Worm (Caenorhabditis elegans): ENCODE measurements around the gene fbxa-141.

fbxa-141 gene

DNA sequence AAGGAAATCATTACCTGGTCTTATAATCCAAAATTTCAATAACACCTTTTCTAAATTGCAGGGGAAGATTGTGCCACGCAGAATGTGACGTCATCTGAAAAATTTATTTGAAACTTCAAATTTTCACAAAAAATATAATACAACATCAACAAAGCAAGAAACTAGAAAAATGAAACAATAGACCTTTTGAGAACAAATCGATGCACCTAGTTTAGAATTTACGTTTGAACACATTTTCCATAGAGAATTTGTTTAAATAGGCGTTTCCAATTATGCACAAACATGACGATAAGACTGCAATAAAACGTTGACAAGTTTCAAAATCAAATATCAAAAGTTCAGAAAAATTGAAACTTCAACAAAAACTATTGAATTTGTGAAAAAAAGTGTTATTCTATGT is at the start of gene fbxa-141:
Gene fbxa-141 (minus strand): TSS at position 101 of the 400 bp plus-strand sequence.
- TF ChIP-seq pha-4 (tag; optimal IDR thresholded peaks at IDR 0.05) (no peak), F13H6.1 (tag; optimal IDR thresholded peaks at IDR 0.05) (no peak)

DNA sequence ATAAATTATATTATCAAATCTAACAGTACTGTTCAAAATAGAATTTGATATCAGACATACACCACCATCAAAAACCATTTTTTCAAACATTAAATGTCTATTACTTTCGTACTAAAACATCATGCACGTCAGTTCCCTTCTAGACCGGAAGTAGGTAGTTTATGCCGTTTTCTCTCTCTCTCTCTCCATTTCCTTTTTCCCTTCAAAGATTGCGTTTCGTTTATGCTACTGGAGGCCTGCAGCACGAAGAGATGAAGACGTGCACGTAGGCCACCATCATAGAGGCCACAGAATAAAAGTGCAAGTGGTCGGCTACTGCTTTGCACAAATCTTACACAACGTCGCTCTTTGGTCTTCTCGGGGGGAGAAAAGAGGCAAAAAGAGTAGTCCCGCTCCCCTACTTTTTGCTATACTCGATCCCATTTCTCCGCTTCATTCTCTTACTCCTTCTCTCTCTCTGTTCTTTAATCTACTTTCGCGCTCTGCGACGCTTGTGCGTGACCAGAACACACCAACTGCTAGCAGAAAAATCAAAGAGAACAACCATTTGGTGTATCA is 48.8 kb upstream of the fbxa-141 start:
- TF ChIP-seq unc-3 (GFP tag; conservative IDR thresholded peaks at IDR 0.05) (no peak), unc-3 (tag; optimal IDR thresholded peaks at IDR 0.05) (no peak), gmeb-2 (tag; optimal IDR thresholded peaks at IDR 0.05) (no peak), ahr-1 (tag; optimal IDR thresholded peaks at IDR 0.05) (no peak), ztf-16 (tag; optimal IDR thresholded peaks at IDR 0.05) (no peak), pros-1 (tag; optimal IDR thresholded peaks at IDR 0.05) (no peak), ceh-22 (tag; optimal IDR thresholded peaks at IDR 0.05) (no peak), ceh-31 (tag; optimal IDR thresholded peaks at IDR 0.05) (peak; percentile 11), dmd-4 (tag; optimal IDR thresholded peaks at IDR 0.05; ENCODE audit: borderline replicate concordance) (no peak), npax-4 (tag; optimal IDR thresholded peaks at IDR 0.05) (no peak), ceh-19 (GFP tag; optimal IDR thresholded peaks at IDR 0.05) (no peak), lin-11 (tag; optimal IDR thresholded peaks at IDR 0.05) (no peak), tbx-7 (tag; optimal IDR thresholded peaks at IDR 0.05) (no peak), F13H6.1 (tag; optimal IDR thresholded peaks at IDR 0.05) (no peak), ceh-48 (tag; optimal IDR thresholded peaks at IDR 0.05) (no peak), C38D4.7 (GFP tag; optimal IDR thresholded peaks at IDR 0.05) (no peak), sox-4 (tag; optimal IDR thresholded peaks at IDR 0.05) (no peak), ceh-24 (tag; optimal IDR thresholded peaks at IDR 0.05) (no peak), che-1 (tag; optimal IDR thresholded peaks at IDR 0.05) (no peak), ttx-3 (tag; optimal IDR thresholded peaks at IDR 0.05) (no peak), pha-2 (tag; optimal IDR thresholded peaks at IDR 0.05) (no peak), nfya-1 (tag; optimal IDR thresholded peaks at IDR 0.05) (peak; percentile 49), syd-9 (tag; optimal IDR thresholded peaks at IDR 0.05) (no peak), ceh-34 (tag; optimal IDR thresholded peaks at IDR 0.05) (peak; percentile 25), sdc-2 (tag; optimal IDR thresholded peaks at IDR 0.05) (no peak), pag-3 (tag; optimal IDR thresholded peaks at IDR 0.05; ENCODE audit: borderline replicate concordance) (no peak), sox-2 (GFP tag; IDR thresholded peaks at IDR 0.05) (no peak), elt-4 (tag; optimal IDR thresholded peaks at IDR 0.05) (no peak), rnt-1 (tag; optimal IDR thresholded peaks at IDR 0.05) (peak; percentile 2), Y22D7AL.16 (tag; optimal IDR thresholded peaks at IDR 0.05) (no peak), K09A11.1 (tag; optimal IDR thresholded peaks at IDR 0.05; ENCODE audit: insufficient read depth) (no peak), fax-1 (tag; optimal IDR thresholded peaks at IDR 0.05) (no peak), ceh-6 (GFP tag; optimal IDR thresholded peaks at IDR 0.05) (no peak), mec-3 (tag; optimal IDR thresholded peaks at IDR 0.05; ENCODE audit: borderline replicate concordance) (no peak), zip-5 (tag; optimal IDR thresholded peaks at IDR 0.05) (no peak), ama-1 (optimal IDR thresholded peaks at IDR 0.05) (no peak), madf-2 (tag; optimal IDR thresholded peaks at IDR 0.05) (no peak), hlh-13 (GFP tag; optimal IDR thresholded peaks at IDR 0.05) (no peak), ceh-2 (tag; optimal IDR thresholded peaks at IDR 0.05) (no peak), hlh-30 (tag; optimal IDR thresholded peaks at IDR 0.05; ENCODE audit: insufficient read depth) (no peak), fkh-6 (tag; optimal IDR thresholded peaks at IDR 0.05) (no peak), ceh-18 (tag; optimal IDR thresholded peaks at IDR 0.05) (peak; percentile 72), C08G9.2 (tag; optimal IDR thresholded peaks at IDR 0.05) (no peak), odd-2 (tag; optimal IDR thresholded peaks at IDR 0.05) (no peak), fkh-10 (GFP tag; optimal IDR thresholded peaks at IDR 0.05) (no peak), pha-4 (tag; optimal IDR thresholded peaks at IDR 0.05) (no peak), ceh-14 (tag; optimal IDR thresholded peaks at IDR 0.05) (no peak), nhr-232 (tag; optimal IDR thresholded peaks at IDR 0.05) (no peak), K02D7.2 (tag; optimal IDR thresholded peaks at IDR 0.05) (no peak), nhr-11 (tag; optimal IDR thresholded peaks at IDR 0.05) (no peak), pqm-1 (tag; optimal IDR thresholded peaks at IDR 0.05) (no peak)
